Worm (Caenorhabditis elegans): ENCODE results near the gene lrch-1.

DNA sequence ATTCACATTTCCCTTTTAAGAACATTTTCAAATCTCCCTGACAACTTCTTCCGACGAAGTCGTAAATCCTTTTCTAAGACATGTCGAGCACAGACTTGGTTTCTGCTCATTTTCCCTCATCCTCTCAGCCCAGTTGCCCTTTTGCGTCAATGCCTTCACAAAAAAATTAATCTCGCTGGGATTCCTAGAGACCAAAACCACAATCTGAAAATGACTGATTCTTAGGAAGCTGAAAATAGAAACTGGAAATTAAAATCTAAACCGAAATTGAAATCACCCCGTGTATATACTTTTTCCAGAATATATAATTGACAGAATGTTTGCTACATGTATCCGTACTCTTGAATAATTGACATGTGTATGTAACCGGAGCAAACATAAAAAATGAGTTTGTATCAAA lies 30.6 kb upstream of the lrch-1 start:
- TF ChIP-seq dao-5 (tag; optimal IDR thresholded peaks at IDR 0.05) (no peak), him-1 (tag; optimal IDR thresholded peaks at IDR 0.05) (no peak)
